Worm (Caenorhabditis elegans): ENCODE data around the gene Y39B6A.34.
A peak's percentile ranks its signal among the peaks of the same experiment; 100 is the strongest.
"Not testable (repeated sequence)": the region's sequence is repeated elsewhere in the genome, so short reads cannot be mapped to it uniquely, and the experiment has no call there.

The Y39B6A.34 gene

DNA sequence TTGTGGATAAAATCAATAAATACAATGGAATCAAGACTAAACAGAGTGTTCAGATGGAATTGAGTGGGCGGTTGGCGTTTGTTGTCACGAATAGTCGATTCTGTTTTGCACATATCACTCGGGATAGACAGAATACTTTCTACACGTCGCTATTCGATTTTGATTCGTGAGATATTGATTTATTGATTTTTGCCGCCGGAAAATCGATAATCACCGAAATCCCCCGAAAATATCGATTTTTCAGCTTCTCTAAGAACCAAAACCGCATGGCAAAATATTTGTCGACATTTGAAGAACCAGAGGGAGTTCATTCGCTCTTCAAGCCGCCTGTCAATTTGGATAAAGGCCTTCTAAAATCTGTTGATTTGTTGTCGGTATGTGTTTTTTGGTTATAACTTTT is 9.6 kb downstream of the Y39B6A.34 start:
- TF ChIP-seq ztf-23 (GFP tag; IDR thresholded peaks at IDR 0.05), result no peak
- TF ChIP-seq T22C8.4 (GFP tag; IDR thresholded peaks at IDR 0.05), result peak; percentile 77
- no peak for TF ChIP-seq ref-1 (GFP tag; conservative IDR thresholded peaks at IDR 0.05)
- no peak for TF ChIP-seq tab-1 (GFP tag; IDR thresholded peaks at IDR 0.05)

DNA sequence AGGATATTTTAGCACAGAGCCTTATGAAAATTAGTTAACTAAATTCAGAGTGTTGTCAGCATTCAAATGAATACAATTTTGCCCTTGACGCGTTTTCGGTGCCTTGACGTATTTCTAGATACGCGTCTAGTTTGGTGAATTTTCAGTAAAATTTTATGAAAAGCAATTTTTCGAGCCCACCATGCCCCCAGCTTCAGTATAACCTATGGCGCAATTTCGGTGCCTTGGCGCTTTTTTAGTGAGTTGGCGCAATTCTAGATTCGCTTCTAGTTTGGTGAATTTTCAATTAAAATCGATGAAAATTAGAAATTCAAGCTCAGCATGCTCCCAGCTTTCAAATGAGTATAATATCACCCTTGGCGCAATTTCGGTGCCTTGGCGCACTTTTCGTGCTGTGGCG is 12.4 kb downstream of the Y39B6A.34 start:
- TF ChIP-seq ztf-29 (GFP tag; IDR thresholded peaks at IDR 0.05), result no peak
- TF ChIP-seq cog-1 (tag; optimal IDR thresholded peaks at IDR 0.05), result no peak
- no peak for TF ChIP-seq T22C8.4 (GFP tag; IDR thresholded peaks at IDR 0.05)
- TF ChIP-seq flt-1 (GFP tag; IDR thresholded peaks at IDR 0.05), result no peak
- TF ChIP-seq tab-1 (GFP tag; IDR thresholded peaks at IDR 0.05), result no peak
- no peak for TF ChIP-seq ztf-23 (GFP tag; IDR thresholded peaks at IDR 0.05)
- no peak for TF ChIP-seq med-1 (GFP tag; optimal IDR thresholded peaks at IDR 0.05; ENCODE audit: insufficient read depth)
- TF ChIP-seq ref-1 (GFP tag; conservative IDR thresholded peaks at IDR 0.05), result no peak
- no peak for TF ChIP-seq klf-2 (GFP tag; conservative IDR thresholded peaks at IDR 0.05)

DNA sequence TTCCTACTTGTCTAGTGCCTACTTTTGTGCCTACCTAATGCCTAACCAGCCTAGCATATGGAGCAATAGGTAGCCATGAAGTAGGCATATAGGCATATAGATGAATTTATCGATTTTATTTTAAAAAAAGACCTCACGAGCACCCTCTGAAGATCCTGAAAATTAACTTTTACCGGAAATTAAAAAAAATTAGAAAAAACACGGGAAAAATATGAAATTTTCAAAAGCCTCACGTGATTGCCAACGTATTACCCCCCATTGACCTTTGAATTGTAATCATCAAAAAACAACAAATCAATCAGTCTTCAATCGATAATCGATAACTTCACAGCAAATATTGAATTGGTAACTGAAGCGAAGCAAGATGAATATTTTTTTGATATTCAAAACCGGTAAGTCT is 13.5 kb downstream of the Y39B6A.34 start, which contains the start of gene Y39B6A.30:
Gene Y39B6A.30 (plus strand): TSS at position 301 of the 400 bp plus-strand sequence.
- TF ChIP-seq ztf-23 (GFP tag; IDR thresholded peaks at IDR 0.05); flt-1 (GFP tag; IDR thresholded peaks at IDR 0.05); klf-2 (GFP tag; conservative IDR thresholded peaks at IDR 0.05): not testable (repeated sequence)

DNA sequence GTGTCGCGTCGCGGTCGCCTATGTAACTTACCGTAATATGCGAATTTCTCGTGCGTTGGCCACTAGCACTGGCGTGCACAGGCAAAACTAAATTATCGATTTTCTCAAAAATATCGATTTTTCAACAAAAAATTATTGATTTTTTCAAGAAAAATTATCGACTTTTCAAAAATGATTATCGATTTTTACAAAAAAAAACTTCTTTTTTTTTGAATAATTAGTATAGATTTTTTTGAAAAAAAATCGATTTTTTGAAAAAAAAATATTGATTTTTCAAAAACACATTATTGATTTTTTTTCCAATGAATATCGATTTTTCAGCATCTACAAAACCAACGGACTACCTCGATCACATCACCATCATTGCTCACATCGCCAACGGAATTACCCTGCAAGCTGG is 14.1 kb downstream of the Y39B6A.34 start:
- peak; percentile 79 for TF ChIP-seq T22C8.4 (GFP tag; IDR thresholded peaks at IDR 0.05)

DNA sequence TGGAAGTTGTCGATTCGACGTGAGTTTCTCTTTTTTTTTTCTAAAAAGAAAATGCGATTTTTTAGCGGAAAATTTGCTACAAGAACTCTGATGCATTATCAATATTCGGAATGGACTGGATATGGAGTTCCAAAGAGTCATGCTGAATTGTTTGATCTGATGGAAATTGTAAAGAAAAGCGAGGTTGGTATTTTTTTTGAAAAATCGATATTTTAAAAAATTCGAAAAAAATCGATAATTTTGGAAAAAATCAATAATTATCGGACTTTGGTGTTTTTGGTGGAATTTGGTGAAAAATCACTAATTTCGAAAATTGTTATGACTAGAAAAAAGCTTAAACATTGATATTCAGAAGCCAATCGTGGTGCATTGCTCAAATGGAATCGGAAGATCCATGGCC is 18.4 kb downstream of the Y39B6A.34 start:
- TF ChIP-seq ztf-23 (GFP tag; IDR thresholded peaks at IDR 0.05) (no peak), T22C8.4 (GFP tag; IDR thresholded peaks at IDR 0.05) (peak; percentile 85)

DNA sequence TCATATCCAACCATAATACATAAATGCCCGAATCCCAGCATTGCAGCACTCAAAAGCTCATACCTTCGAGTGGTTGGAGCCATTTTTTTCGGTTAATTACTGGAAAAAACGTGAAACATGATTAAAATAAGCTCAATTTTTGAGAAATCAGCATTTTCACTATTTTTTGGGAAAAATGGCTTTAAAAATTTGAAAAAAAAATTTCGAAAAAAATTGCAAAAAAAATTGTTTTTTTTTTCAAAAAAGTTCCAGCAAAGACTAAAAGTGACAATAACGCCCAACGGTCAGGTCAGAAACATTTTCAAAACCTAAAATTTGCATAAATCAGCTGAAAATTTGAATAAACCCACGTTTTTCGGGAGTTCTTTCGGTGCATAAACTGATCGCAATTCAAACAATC is 23.9 kb downstream of the Y39B6A.34 start, which contains the start of gene Y39B6A.29:
Gene Y39B6A.29 (minus strand): TSS at position 101 of the 400 bp plus-strand sequence.
- TF ChIP-seq cog-1 (tag; optimal IDR thresholded peaks at IDR 0.05) (no peak), ztf-29 (GFP tag; IDR thresholded peaks at IDR 0.05) (no peak), ref-1 (GFP tag; conservative IDR thresholded peaks at IDR 0.05) (no peak), klf-2 (GFP tag; conservative IDR thresholded peaks at IDR 0.05) (no peak), ztf-23 (GFP tag; IDR thresholded peaks at IDR 0.05) (no peak), flt-1 (GFP tag; IDR thresholded peaks at IDR 0.05) (no peak), tab-1 (GFP tag; IDR thresholded peaks at IDR 0.05) (no peak), T22C8.4 (GFP tag; IDR thresholded peaks at IDR 0.05) (no peak), med-1 (GFP tag; optimal IDR thresholded peaks at IDR 0.05; ENCODE audit: insufficient read depth) (no peak)

DNA sequence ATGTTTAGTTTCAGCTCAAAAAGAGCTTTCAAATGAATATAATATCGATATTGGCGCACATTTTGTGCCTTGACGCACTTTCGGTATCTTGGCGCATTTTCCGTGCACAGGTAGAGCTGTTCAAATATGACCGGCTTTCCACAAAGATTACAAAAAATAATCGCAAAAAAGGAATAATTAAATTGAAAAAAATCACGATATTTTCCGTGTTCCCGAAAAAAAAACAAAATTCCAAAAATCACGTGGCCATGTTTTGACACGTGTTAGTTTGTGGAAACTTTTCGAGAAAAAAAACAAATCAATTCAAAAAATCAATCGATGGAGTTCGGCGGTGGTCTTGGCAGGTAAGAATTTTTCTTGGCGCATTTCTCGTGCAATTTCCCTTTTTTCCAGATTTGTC is 25.3 kb downstream of the Y39B6A.34 start, which contains the start of gene Y39B6A.25:
Gene Y39B6A.25 (plus strand): TSS at position 301 of the 400 bp plus-strand sequence.
- TF ChIP-seq ztf-23 (GFP tag; IDR thresholded peaks at IDR 0.05), result no peak
- no peak for TF ChIP-seq T22C8.4 (GFP tag; IDR thresholded peaks at IDR 0.05)

DNA sequence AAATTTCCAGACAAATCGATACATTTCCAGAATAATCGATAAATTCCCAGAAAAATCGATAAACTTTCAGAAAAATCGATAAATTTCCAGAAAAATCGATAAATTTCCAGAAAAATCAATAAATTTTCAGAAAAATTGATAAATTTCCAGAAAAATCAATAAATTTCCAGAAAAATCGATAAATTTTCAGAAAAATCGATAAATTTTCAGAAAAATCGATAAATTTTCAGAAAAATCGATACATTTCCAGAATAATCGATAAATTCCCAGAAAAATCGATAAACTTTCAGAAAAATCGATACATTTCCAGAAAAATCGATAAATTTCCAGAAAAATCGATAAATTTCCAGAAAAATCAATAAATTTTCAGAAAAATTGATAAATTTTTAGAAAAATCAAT is 25.9 kb downstream of the Y39B6A.34 start:
- peak; percentile 82 for TF ChIP-seq T22C8.4 (GFP tag; IDR thresholded peaks at IDR 0.05)

DNA sequence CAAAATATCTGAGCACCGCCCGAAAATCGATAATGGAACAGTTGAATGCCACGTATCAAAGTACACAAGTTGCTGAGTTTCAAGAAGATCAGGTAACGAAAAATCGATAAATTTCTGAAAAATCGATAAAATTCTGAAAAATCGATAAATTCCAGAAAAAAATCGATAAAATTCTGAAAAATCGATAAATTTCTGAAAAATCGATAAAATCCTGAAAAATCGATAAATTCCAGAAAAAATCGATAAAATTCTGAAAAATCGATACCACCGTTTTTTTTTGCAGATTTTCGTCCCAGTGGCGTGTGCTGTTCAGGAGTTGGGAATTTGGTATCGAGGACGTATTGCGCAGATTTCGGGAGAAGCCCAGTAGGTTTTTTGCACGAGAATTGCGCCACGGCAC is 26.5 kb downstream of the Y39B6A.34 start:
- TF ChIP-seq ztf-23 (GFP tag; IDR thresholded peaks at IDR 0.05) (no peak), klf-2 (GFP tag; conservative IDR thresholded peaks at IDR 0.05) (no peak), cog-1 (tag; optimal IDR thresholded peaks at IDR 0.05) (no peak), ref-1 (GFP tag; conservative IDR thresholded peaks at IDR 0.05) (no peak), T22C8.4 (GFP tag; IDR thresholded peaks at IDR 0.05) (peak; percentile 91), med-1 (GFP tag; optimal IDR thresholded peaks at IDR 0.05; ENCODE audit: insufficient read depth) (no peak), flt-1 (GFP tag; IDR thresholded peaks at IDR 0.05) (no peak)

DNA sequence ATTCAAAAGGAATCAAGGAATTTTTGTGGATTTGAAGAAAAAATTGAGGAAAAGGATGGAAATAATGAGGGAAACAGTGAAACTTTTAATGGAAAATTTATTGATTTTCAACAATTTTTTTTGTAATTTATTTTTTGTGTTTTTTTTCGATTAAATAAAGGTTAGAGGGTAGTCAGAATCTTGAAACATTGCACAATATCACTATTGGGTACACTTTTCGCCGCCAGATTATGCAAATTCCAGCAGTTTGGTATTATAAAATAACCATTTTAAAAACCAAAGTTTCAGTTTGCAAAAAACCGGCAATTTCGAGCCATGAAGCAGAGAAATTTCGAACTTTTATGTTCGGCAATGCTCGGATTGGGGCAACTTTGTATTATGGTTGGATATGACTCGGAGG is 30.6 kb downstream of the Y39B6A.34 start, which contains the start of gene Y39B6A.27:
Gene Y39B6A.27 (plus strand): TSS at position 301 of the 400 bp plus-strand sequence.
- TF ChIP-seq flt-1 (GFP tag; IDR thresholded peaks at IDR 0.05) (no peak), klf-2 (GFP tag; conservative IDR thresholded peaks at IDR 0.05) (no peak), ref-1 (GFP tag; conservative IDR thresholded peaks at IDR 0.05) (no peak), med-1 (GFP tag; optimal IDR thresholded peaks at IDR 0.05; ENCODE audit: insufficient read depth) (no peak), tab-1 (GFP tag; IDR thresholded peaks at IDR 0.05) (no peak), cog-1 (tag; optimal IDR thresholded peaks at IDR 0.05) (no peak), T22C8.4 (GFP tag; IDR thresholded peaks at IDR 0.05) (no peak), ztf-29 (GFP tag; IDR thresholded peaks at IDR 0.05) (no peak), ztf-23 (GFP tag; IDR thresholded peaks at IDR 0.05) (no peak)

DNA sequence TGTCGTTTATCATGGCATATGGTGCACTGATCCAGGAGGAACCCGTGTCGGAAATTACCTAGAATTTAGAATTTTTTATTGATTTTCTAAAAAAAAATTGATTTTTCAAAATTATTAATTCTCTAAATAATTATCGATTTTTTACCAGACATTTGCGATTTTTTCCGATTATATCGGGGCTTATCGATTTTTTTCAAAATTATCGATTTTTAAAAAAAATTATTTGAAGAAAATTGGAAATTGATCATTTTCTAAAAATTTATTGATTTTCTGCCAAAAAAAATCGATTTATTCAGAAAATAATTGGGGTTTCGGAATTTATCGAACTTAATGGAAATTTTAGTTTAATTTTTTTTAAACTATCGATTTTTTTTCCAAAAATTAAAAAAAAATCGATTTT is 35.2 kb downstream of the Y39B6A.34 start:
- TF ChIP-seq flt-1 (GFP tag; IDR thresholded peaks at IDR 0.05) (no peak), T22C8.4 (GFP tag; IDR thresholded peaks at IDR 0.05) (peak; percentile 74)

DNA sequence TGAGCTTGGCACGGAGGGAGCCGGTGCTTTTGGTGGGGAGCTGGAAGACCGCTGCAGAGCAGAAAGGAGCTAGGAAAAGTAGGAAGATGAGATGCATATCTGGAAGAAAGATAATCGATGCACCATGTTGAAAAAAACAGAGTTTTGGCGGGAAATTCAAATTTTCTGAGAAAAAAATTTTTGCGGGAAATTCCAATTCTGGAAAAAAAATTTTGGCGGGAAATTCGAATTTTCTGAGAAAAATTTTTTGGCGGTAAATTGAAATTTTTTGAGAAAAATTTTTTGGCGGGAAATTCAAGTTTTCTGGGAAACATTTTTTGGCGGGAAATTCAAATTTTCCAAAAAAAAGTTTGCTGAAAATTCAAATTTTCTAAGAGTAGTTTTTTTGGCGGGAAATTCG is 36.4 kb downstream of the Y39B6A.34 start, which contains the start of gene asp-17:
Gene asp-17 (minus strand): TSS at position 101 of the 400 bp plus-strand sequence.
- no peak for TF ChIP-seq med-1 (GFP tag; optimal IDR thresholded peaks at IDR 0.05; ENCODE audit: insufficient read depth)
- TF ChIP-seq ref-1 (GFP tag; conservative IDR thresholded peaks at IDR 0.05), result no peak
- TF ChIP-seq T22C8.4 (GFP tag; IDR thresholded peaks at IDR 0.05), result no peak
- no peak for TF ChIP-seq klf-2 (GFP tag; conservative IDR thresholded peaks at IDR 0.05)
- TF ChIP-seq tab-1 (GFP tag; IDR thresholded peaks at IDR 0.05), result no peak
- TF ChIP-seq cog-1 (tag; optimal IDR thresholded peaks at IDR 0.05), result no peak
- no peak for TF ChIP-seq ztf-29 (GFP tag; IDR thresholded peaks at IDR 0.05)
- TF ChIP-seq flt-1 (GFP tag; IDR thresholded peaks at IDR 0.05), result no peak
- TF ChIP-seq ztf-23 (GFP tag; IDR thresholded peaks at IDR 0.05), result no peak
